Fruit fly (Drosophila melanogaster): Measurements from ENCODE around the gene Trs23.

Gene Trs23

dm6 chr2L:8709413-8709812 is 23.4 kb downstream of the Trs23 start, which contains the start of gene Hnf4:
Gene Hnf4, minus strand, starts transcription at chr2L:8709611.
- TF ChIP-seq Sin3A (optimal IDR thresholded peaks at IDR 0.05) = no peak
- TF ChIP-seq insv (optimal IDR thresholded peaks at IDR 0.05) = no peak
- no peak for TF ChIP-seq ttk (optimal IDR thresholded peaks at IDR 0.05)
- no peak for TF ChIP-seq Myc (optimal IDR thresholded peaks at IDR 0.05)
- no peak for TF ChIP-seq psq (optimal IDR thresholded peaks at IDR 0.05)
- TF ChIP-seq h (optimal IDR thresholded peaks at IDR 0.05) = no peak

dm6 chr2L:8714513-8714912 is 28.5 kb downstream of the Trs23 start:
- TF ChIP-seq ttk (optimal IDR thresholded peaks at IDR 0.05) (no peak), Sin3A (optimal IDR thresholded peaks at IDR 0.05) (no peak), Myc (optimal IDR thresholded peaks at IDR 0.05) (no peak), insv (optimal IDR thresholded peaks at IDR 0.05) (no peak), psq (optimal IDR thresholded peaks at IDR 0.05) (no peak), h (optimal IDR thresholded peaks at IDR 0.05) (no peak)

dm6 chr2L:8715454-8715853 is 29.4 kb downstream of the Trs23 start:
- TF ChIP-seq Sin3A (optimal IDR thresholded peaks at IDR 0.05) (no peak), h (optimal IDR thresholded peaks at IDR 0.05) (no peak), insv (optimal IDR thresholded peaks at IDR 0.05) (no peak), ttk (optimal IDR thresholded peaks at IDR 0.05) (no peak), psq (optimal IDR thresholded peaks at IDR 0.05) (no peak), Myc (optimal IDR thresholded peaks at IDR 0.05) (no peak)

dm6 chr2L:8716383-8716782 is 30.4 kb downstream of the Trs23 start:
- TF ChIP-seq insv (optimal IDR thresholded peaks at IDR 0.05) (no peak), psq (optimal IDR thresholded peaks at IDR 0.05) (no peak), Sin3A (optimal IDR thresholded peaks at IDR 0.05) (no peak), Myc (optimal IDR thresholded peaks at IDR 0.05) (no peak), ttk (optimal IDR thresholded peaks at IDR 0.05) (no peak), h (optimal IDR thresholded peaks at IDR 0.05) (no peak)

- TF ChIP-seq h (optimal IDR thresholded peaks at IDR 0.05) = no peak
These were observed 31.7 kb downstream of the Trs23 start for dm6 chr2L:8717618-8718336.

- TF ChIP-seq Myc (optimal IDR thresholded peaks at IDR 0.05) (no peak), Sin3A (optimal IDR thresholded peaks at IDR 0.05) (no peak), insv (optimal IDR thresholded peaks at IDR 0.05) (no peak), h (optimal IDR thresholded peaks at IDR 0.05) (no peak), psq (optimal IDR thresholded peaks at IDR 0.05) (no peak), ttk (optimal IDR thresholded peaks at IDR 0.05) (no peak)
These were observed 33.7 kb downstream of the Trs23 start for dm6 chr2L:8719757-8720156.

dm6 chr2L:8721028-8721427 is 35.0 kb downstream of the Trs23 start:
- TF ChIP-seq Myc (optimal IDR thresholded peaks at IDR 0.05) = no peak
- TF ChIP-seq insv (optimal IDR thresholded peaks at IDR 0.05) = no peak
- no peak for TF ChIP-seq ttk (optimal IDR thresholded peaks at IDR 0.05)
- no peak for TF ChIP-seq h (optimal IDR thresholded peaks at IDR 0.05)
- no peak for TF ChIP-seq psq (optimal IDR thresholded peaks at IDR 0.05)
- TF ChIP-seq Sin3A (optimal IDR thresholded peaks at IDR 0.05) = no peak

- TF ChIP-seq ttk (optimal IDR thresholded peaks at IDR 0.05) (no peak), Sin3A (optimal IDR thresholded peaks at IDR 0.05) (no peak), Myc (optimal IDR thresholded peaks at IDR 0.05) (no peak), psq (optimal IDR thresholded peaks at IDR 0.05) (no peak), h (optimal IDR thresholded peaks at IDR 0.05) (no peak), insv (optimal IDR thresholded peaks at IDR 0.05) (no peak)
These were observed 46.7 kb downstream of the Trs23 start for dm6 chr2L:8732702-8733101.

dm6 chr2L:8734304-8734703 is 48.3 kb downstream of the Trs23 start:
- no peak for TF ChIP-seq ttk (optimal IDR thresholded peaks at IDR 0.05)
- TF ChIP-seq Myc (optimal IDR thresholded peaks at IDR 0.05) = no peak
- no peak for TF ChIP-seq h (optimal IDR thresholded peaks at IDR 0.05)
- no peak for TF ChIP-seq insv (optimal IDR thresholded peaks at IDR 0.05)
- no peak for TF ChIP-seq Sin3A (optimal IDR thresholded peaks at IDR 0.05)
- TF ChIP-seq psq (optimal IDR thresholded peaks at IDR 0.05) = no peak

dm6 chr2L:8734998-8735397 is 49.0 kb downstream of the Trs23 start:
- TF ChIP-seq Sin3A (optimal IDR thresholded peaks at IDR 0.05) = no peak
- no peak for TF ChIP-seq psq (optimal IDR thresholded peaks at IDR 0.05)
- TF ChIP-seq ttk (optimal IDR thresholded peaks at IDR 0.05) = no peak
- no peak for TF ChIP-seq Myc (optimal IDR thresholded peaks at IDR 0.05)
- no peak for TF ChIP-seq h (optimal IDR thresholded peaks at IDR 0.05)
- TF ChIP-seq insv (optimal IDR thresholded peaks at IDR 0.05) = no peak

dm6 chr2L:8735572-8735996 is 49.6 kb downstream of the Trs23 start:
- TF ChIP-seq Myc (optimal IDR thresholded peaks at IDR 0.05) (no peak), Sin3A (optimal IDR thresholded peaks at IDR 0.05) (no peak), psq (optimal IDR thresholded peaks at IDR 0.05) (no peak), h (optimal IDR thresholded peaks at IDR 0.05) (no peak), ttk (optimal IDR thresholded peaks at IDR 0.05) (no peak), insv (optimal IDR thresholded peaks at IDR 0.05) (no peak)

dm6 chr2L:8736383-8736782 is 50.4 kb downstream of the Trs23 start:
- no peak for TF ChIP-seq Myc (optimal IDR thresholded peaks at IDR 0.05)
- TF ChIP-seq Sin3A (optimal IDR thresholded peaks at IDR 0.05) = no peak
- no peak for TF ChIP-seq ttk (optimal IDR thresholded peaks at IDR 0.05)
- no peak for TF ChIP-seq insv (optimal IDR thresholded peaks at IDR 0.05)
- no peak for TF ChIP-seq h (optimal IDR thresholded peaks at IDR 0.05)
- no peak for TF ChIP-seq psq (optimal IDR thresholded peaks at IDR 0.05)
